Fruit fly (Drosophila melanogaster) whole organism: ENCODE measurements around the gene Mco4.

Source experiments
- CG8478 ChIP-seq: fragments of >200 bp; optimal IDR thresholded peaks from 2 replicates; lab custom pipeline; 2018; ENCODE audit warnings: inconsistent platforms
- pan ChIP-seq: fragments of >200 bp; optimal IDR thresholded peaks from 2 replicates; lab custom pipeline; 2017
- psq ChIP-seq: fragments of >200 bp; optimal IDR thresholded peaks from 2 replicates; lab custom pipeline; 2017
- usp ChIP-seq: fragments of >200 bp; optimal IDR thresholded peaks from 2 replicates; lab custom pipeline; 2017; ENCODE audit warnings: missing biosample characterization, missing genetic modification characterization, mixed read lengths

DNA sequence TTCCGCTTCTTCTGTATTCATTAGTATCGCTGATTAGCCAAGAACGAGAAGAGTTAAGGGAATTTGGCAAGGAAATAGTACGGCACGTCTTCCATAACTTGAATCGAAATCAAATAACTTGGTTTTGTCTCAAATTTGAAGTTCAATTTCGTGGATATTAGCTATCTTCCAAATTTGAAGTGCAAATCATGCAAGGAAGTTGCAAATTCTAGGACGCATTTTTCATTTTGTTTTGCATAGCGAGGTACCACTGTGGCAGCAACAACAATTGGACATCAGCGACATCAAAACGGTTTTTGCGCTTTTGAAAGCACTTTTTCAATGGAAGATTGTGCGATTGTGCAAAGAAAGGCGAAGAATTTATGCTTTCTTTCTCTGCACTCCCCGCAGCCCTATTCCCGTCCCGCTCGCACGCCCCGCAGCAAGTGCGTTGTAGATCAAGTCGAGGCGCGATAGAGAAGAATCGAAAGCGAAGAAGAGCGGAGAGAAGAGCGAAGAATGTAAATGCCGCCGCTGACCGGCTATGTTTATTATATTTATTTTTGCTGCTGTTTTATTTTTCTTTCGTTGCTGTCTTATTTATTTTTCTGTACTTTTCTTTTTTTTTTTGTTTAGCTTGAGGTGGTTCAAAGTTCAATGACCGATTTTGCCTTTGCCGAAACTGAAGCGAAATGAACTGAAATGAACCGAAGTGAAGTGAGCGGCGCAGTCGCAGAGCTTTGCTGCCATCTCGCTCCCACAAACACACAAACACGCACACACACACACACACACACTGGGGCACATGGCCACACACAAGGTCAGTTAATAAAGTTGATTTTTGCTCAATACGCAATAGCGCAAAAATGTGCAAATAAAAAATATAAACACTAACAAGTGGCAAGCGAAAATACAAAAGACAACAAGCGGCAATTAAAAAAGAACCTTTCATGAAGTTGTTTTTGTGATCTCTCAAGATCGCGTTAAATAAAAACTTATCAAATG lies 25.5 kb upstream of the Mco4 start:
- TF ChIP-seq CG8478 (lab: Kevin White, UChicago) (no peak), usp (GFP tag; lab: Kevin White, UChicago) (no peak), pan (lab: Kevin White, UChicago) (no peak), psq (lab: Kevin White, UChicago) (no peak)
